Worm (Caenorhabditis elegans) whole organism, young adult: Measurements from ENCODE around the gene cca-1.

Experiments
- B0336.3 ChIP-seq: fragments of 200-800 bp; sonication (Bioruptor generic); IDR thresholded peaks from 2 replicates; pipeline ENCODE4 v1.3.6; 2022; ENCODE audit warnings: missing genetic modification characterization, missing compliant biosample characterization
- F23B12.7 ChIP-seq: sonication (generic microtip); optimal IDR thresholded peaks from 2 replicates; lab custom pipeline; 2017; ENCODE audit warnings: missing genetic modification characterization, mild to moderate bottlenecking, missing compliant biosample characterization, antibody characterized with exemption, moderate library complexity; ENCODE audit not compliant: insufficient read depth
- F57A8.1 ChIP-seq: fragments of 200-800 bp; sonication (Bioruptor generic); optimal IDR thresholded peaks from 2 replicates; lab custom pipeline; 2018; ENCODE audit warnings: mild to moderate bottlenecking, missing genetic modification characterization, moderate library complexity, missing compliant biosample characterization
- F57C9.4 ChIP-seq: sonication (generic microtip); optimal IDR thresholded peaks from 2 replicates; lab custom pipeline; 2017; ENCODE audit warnings: mild to moderate bottlenecking, missing genetic modification characterization, missing compliant biosample characterization
- K11D2.4 ChIP-seq: fragments of 200-800 bp; sonication (Bioruptor generic); IDR thresholded peaks from 2 replicates; pipeline ENCODE4 v1.3.6; 2022; ENCODE audit warnings: missing genetic modification reagents, missing genetic modification characterization, missing compliant biosample characterization
- K12H6.12 ChIP-seq: fragments of 200-800 bp; sonication (Bioruptor generic); optimal IDR thresholded peaks from 2 replicates; lab custom pipeline; 2018; ENCODE audit warnings: mild to moderate bottlenecking, missing genetic modification characterization, missing compliant biosample characterization
- Y67H2A.10 ChIP-seq: fragments of 200-800 bp; sonication (Bioruptor generic); conservative IDR thresholded peaks from 2 replicates; pipeline ENCODE4 v1.3.6; 2022; ENCODE audit warnings: missing genetic modification reagents, missing genetic modification characterization, missing compliant biosample characterization
- attf-5 ChIP-seq: fragments of 200-800 bp; sonication (Bioruptor generic); optimal IDR thresholded peaks from 2 replicates; lab custom pipeline; 2018; ENCODE audit warnings: mild to moderate bottlenecking, missing genetic modification characterization, missing compliant biosample characterization
- bed-1 ChIP-seq: fragments of 200-800 bp; sonication (Bioruptor generic); IDR thresholded peaks from 2 replicates; pipeline ENCODE4 v1.3.6; 2022; ENCODE audit warnings: missing genetic modification reagents, missing genetic modification characterization, missing compliant biosample characterization
- ccch-3 ChIP-seq: fragments of 200-800 bp; sonication (Bioruptor generic); optimal IDR thresholded peaks from 2 replicates; lab custom pipeline; 2018; ENCODE audit warnings: mild to moderate bottlenecking, missing genetic modification characterization, missing compliant biosample characterization
- cebp-1 ChIP-seq, 2 experiments: fragments of 200-800 bp in 1 of 2; sonication (Bioruptor generic) in 1 of 2; sonication (generic microtip) in 1 of 2; IDR thresholded peaks in 1 of 2; optimal IDR thresholded peaks in 1 of 2; 2 replicates each; pipeline versions ENCODE4 v1.3.6 to Lab custom; 2017 to 2022; ENCODE audit warnings: missing compliant biosample characterization in 2 of 2, missing genetic modification characterization in 2 of 2, mild to moderate bottlenecking in 1 of 2, missing genetic modification reagents in 1 of 2, moderate library complexity in 1 of 2
- ceh-58 ChIP-seq: fragments of 200-800 bp; sonication (Bioruptor generic); IDR thresholded peaks from 2 replicates; pipeline ENCODE4 v1.3.6; 2022; ENCODE audit warnings: missing genetic modification characterization, missing compliant biosample characterization
- dpff-1 ChIP-seq: sonication (generic microtip); optimal IDR thresholded peaks from 2 replicates; lab custom pipeline; 2017; ENCODE audit warnings: mild to moderate bottlenecking, missing genetic modification characterization, missing compliant biosample characterization
- ekl-4 ChIP-seq: fragments of 200-800 bp; sonication (Bioruptor generic); IDR thresholded peaks from 2 replicates; pipeline ENCODE4 v1.3.6; 2022; ENCODE audit warnings: missing genetic modification reagents, missing genetic modification characterization, missing compliant biosample characterization
- gei-17 ChIP-seq: fragments of 200-800 bp; sonication (Bioruptor generic); optimal IDR thresholded peaks from 2 replicates; lab custom pipeline; 2018; ENCODE audit warnings: mild to moderate bottlenecking, missing genetic modification characterization, missing compliant biosample characterization
- him-1 ChIP-seq: sonication (generic microtip); optimal IDR thresholded peaks from 2 replicates; lab custom pipeline; 2016; ENCODE audit warnings: missing genotype, missing genetic modification reagents, missing genetic modification characterization, missing compliant biosample characterization
- hlh-26 ChIP-seq: fragments of 200-800 bp; sonication (Bioruptor generic); conservative IDR thresholded peaks from 2 replicates; pipeline ENCODE4 v1.3.6; 2022; ENCODE audit warnings: missing genetic modification reagents, missing genetic modification characterization, missing compliant biosample characterization
- hmg-1.2 ChIP-seq: fragments of 200-800 bp; sonication (Bioruptor generic); IDR thresholded peaks from 2 replicates; pipeline ENCODE4 v1.3.6; 2022; ENCODE audit warnings: missing genetic modification reagents, missing genetic modification characterization, missing compliant biosample characterization
- let-526 ChIP-seq: fragments of 200-800 bp; sonication (Bioruptor generic); IDR thresholded peaks from 2 replicates; pipeline ENCODE4 v1.3.6; 2022; ENCODE audit warnings: missing genetic modification reagents, missing genetic modification characterization, missing compliant biosample characterization
- lin-40 ChIP-seq: sonication (generic microtip); optimal IDR thresholded peaks from 2 replicates; lab custom pipeline; 2016; ENCODE audit warnings: missing genetic modification characterization, mild to moderate bottlenecking, missing compliant biosample characterization, missing genotype, missing genetic modification reagents
- lsl-1 ChIP-seq: fragments of 200-800 bp; sonication (Bioruptor generic); optimal IDR thresholded peaks from 2 replicates; lab custom pipeline; 2018; ENCODE audit warnings: mild to moderate bottlenecking, missing genetic modification characterization, moderate library complexity, missing compliant biosample characterization
- madf-3 ChIP-seq: fragments of 200-800 bp; sonication (Bioruptor generic); IDR thresholded peaks from 2 replicates; pipeline ENCODE4 v1.3.6; 2022; ENCODE audit warnings: missing genetic modification reagents, missing genetic modification characterization, missing compliant biosample characterization
- mcd-1 ChIP-seq: fragments of 200-800 bp; sonication (Bioruptor generic); IDR thresholded peaks from 2 replicates; pipeline ENCODE4 v1.3.6; 2022; ENCODE audit warnings: missing genetic modification reagents, missing genetic modification characterization, missing compliant biosample characterization
- mes-4 ChIP-seq: sonication (generic microtip); optimal IDR thresholded peaks from 2 replicates; lab custom pipeline; 2016; ENCODE audit warnings: missing genotype, missing genetic modification characterization, missing compliant biosample characterization
- mxl-1 ChIP-seq: sonication (generic microtip); optimal IDR thresholded peaks from 2 replicates; lab custom pipeline; 2016; ENCODE audit warnings: missing genetic modification characterization, missing compliant biosample characterization
- nfya-1 ChIP-seq: sonication (generic microtip); optimal IDR thresholded peaks from 2 replicates; lab custom pipeline; 2017; ENCODE audit warnings: antibody characterized with exemption, missing compliant biosample characterization, missing genetic modification characterization, borderline replicate concordance; ENCODE audit not compliant: insufficient read depth
- nhr-80 ChIP-seq: sonication (generic microtip); optimal IDR thresholded peaks from 2 replicates; lab custom pipeline; 2016; ENCODE audit warnings: missing genetic modification characterization, missing compliant biosample characterization
- sea-2 ChIP-seq: fragments of 200-800 bp; sonication (Bioruptor generic); IDR thresholded peaks from 2 replicates; pipeline ENCODE4 v1.3.6; 2022; ENCODE audit warnings: missing genetic modification characterization, missing compliant biosample characterization
- snpc-1.1 ChIP-seq: sonication (generic microtip); optimal IDR thresholded peaks from 2 replicates; lab custom pipeline; 2017; ENCODE audit warnings: missing genetic modification characterization, mild to moderate bottlenecking, missing compliant biosample characterization, antibody characterized with exemption, moderate library complexity, missing genotype, missing genetic modification reagents; ENCODE audit not compliant: insufficient read depth
- somi-1 ChIP-seq: fragments of 200-800 bp; sonication (Bioruptor generic); optimal IDR thresholded peaks from 2 replicates; lab custom pipeline; 2018; ENCODE audit warnings: mild to moderate bottlenecking, missing genetic modification characterization, missing compliant biosample characterization
- tbx-9 ChIP-seq: sonication (generic microtip); optimal IDR thresholded peaks from 2 replicates; lab custom pipeline; 2016; ENCODE audit warnings: borderline replicate concordance, missing genetic modification characterization, inconsistent platforms, missing compliant biosample characterization
- ztf-26 ChIP-seq: sonication (generic microtip); optimal IDR thresholded peaks from 2 replicates; lab custom pipeline; 2017; ENCODE audit warnings: missing genetic modification characterization, missing compliant biosample characterization
- ztf-6 ChIP-seq: fragments of 200-800 bp; sonication (Bioruptor generic); IDR thresholded peaks from 2 replicates; pipeline ENCODE4 v1.3.6; 2022; ENCODE audit warnings: missing genetic modification reagents, missing genetic modification characterization, missing compliant biosample characterization

The cca-1 gene

ce11 chrX:7809352-7810196, 66.2 kb downstream of the cca-1 start:
- peak; percentile 8 for TF ChIP-seq lin-40 (tag; lab: Kevin White, UChicago)
- TF ChIP-seq let-526: 0 out of 2 replicates have a peak, but pooled peaks have one; percentile 32
- peak; percentile 33 for TF ChIP-seq nhr-80 (tag; lab: Kevin White, UChicago)
- no peak for TF ChIP-seq gei-17 (GFP tag; lab: Kevin White, UChicago)
- no peak for TF ChIP-seq bed-1 (GFP tag; lab: Robert Waterston, UW)
- TF ChIP-seq somi-1 (GFP tag; lab: Kevin White, UChicago): peak; percentile 4
- TF ChIP-seq attf-5 (GFP tag; lab: Kevin White, UChicago): peak; percentile 48
- peak; percentile 3 for TF ChIP-seq ztf-26 (tag; lab: Kevin White, UChicago)
- TF ChIP-seq mes-4 (tag; lab: Kevin White, UChicago): no peak
- TF ChIP-seq K12H6.12 (tag; lab: Kevin White, UChicago): peak; percentile 10
- peak; percentile 15; the same call in 1 of the 2 replicates for TF ChIP-seq hmg-1.2
- TF ChIP-seq tbx-9 (tag; lab: Kevin White, UChicago): no peak
- no peak for TF ChIP-seq mxl-1 (tag; lab: Kevin White, UChicago)
- no peak; the same call in 1 of the 2 replicates for TF ChIP-seq cebp-1 (GFP tag; IDR thresholded peaks at IDR 0.05; lab: Robert Waterston, UW)
- peak; percentile 87 for TF ChIP-seq cebp-1 (tag; optimal IDR thresholded peaks at IDR 0.05; lab: Kevin White, UChicago)

- no peak for TF ChIP-seq him-1 (tag; lab: Kevin White, UChicago)
- no peak for TF ChIP-seq Y67H2A.10
- TF ChIP-seq sea-2 (GFP tag; lab: Robert Waterston, UW): no peak
- TF ChIP-seq nfya-1 (tag; lab: Kevin White, UChicago): no peak
- no peak for TF ChIP-seq ccch-3 (GFP tag; lab: Kevin White, UChicago)
- TF ChIP-seq dpff-1 (tag; lab: Kevin White, UChicago): no peak
- TF ChIP-seq madf-3 (GFP tag; lab: Robert Waterston, UW): no peak
- TF ChIP-seq ekl-4 (GFP tag; lab: Robert Waterston, UW): no peak
- TF ChIP-seq F57A8.1 (GFP tag; lab: Kevin White, UChicago): no peak
- TF ChIP-seq F23B12.7 (tag; lab: Kevin White, UChicago): no peak
- TF ChIP-seq bed-1 (GFP tag; lab: Robert Waterston, UW): no peak
- no peak for TF ChIP-seq hlh-26
- TF ChIP-seq ceh-58 (GFP tag; lab: Robert Waterston, UW): no peak
- TF ChIP-seq snpc-1.1 (tag; lab: Kevin White, UChicago): no peak
- TF ChIP-seq F57C9.4 (tag; lab: Kevin White, UChicago): no peak
- TF ChIP-seq B0336.3 (GFP tag; lab: Robert Waterston, UW): no peak
- TF ChIP-seq mcd-1 (GFP tag; lab: Robert Waterston, UW): no peak
- no peak for TF ChIP-seq ztf-6 (GFP tag; lab: Robert Waterston, UW)
- TF ChIP-seq K11D2.4 (GFP tag; lab: Robert Waterston, UW): no peak
Measured at ce11 chrX:7808388-7808787, 67.4 kb downstream of the cca-1 start.

- TF ChIP-seq nhr-80 (tag; lab: Kevin White, UChicago): peak; percentile 15
- no peak for TF ChIP-seq lsl-1 (GFP tag; lab: Kevin White, UChicago)
Measured at ce11 chrX:7800370-7800769, 75.4 kb downstream of the cca-1 start.
